Worm (Caenorhabditis elegans) whole organism, L2 larva: ENCODE data around the gene sre-6.

Experiments used
- C34F6.9 ChIP-seq: fragments of 150-350 bp; optimal IDR thresholded peaks from 2 replicates; lab custom pipeline; 2014; ENCODE audit warnings: missing biosample characterization, missing genetic modification characterization
- F13H6.1 ChIP-seq: sonication (generic microtip); optimal IDR thresholded peaks from 2 replicates; lab custom pipeline; 2016; ENCODE audit warnings: missing genetic modification characterization, missing compliant biosample characterization
- R02D3.7 ChIP-seq: fragments of 150-350 bp; optimal IDR thresholded peaks from 2 replicates; lab custom pipeline; 2014; ENCODE audit warnings: missing biosample characterization, missing genetic modification characterization
- Y55F3AM.14 ChIP-seq: fragments of 200-800 bp; sonication (Bioruptor generic); optimal IDR thresholded peaks from 2 replicates; lab custom pipeline; 2018; ENCODE audit warnings: mild to moderate bottlenecking, missing genetic modification characterization, missing compliant biosample characterization
- ZK546.5 ChIP-seq: sonication (generic microtip); optimal IDR thresholded peaks from 2 replicates; lab custom pipeline; 2017; ENCODE audit warnings: missing biosample characterization, missing genetic modification characterization
- alr-1 ChIP-seq: fragments of 150-350 bp; optimal IDR thresholded peaks from 2 replicates; lab custom pipeline; 2014; ENCODE audit warnings: missing biosample characterization, missing genetic modification characterization
- aly-2 ChIP-seq: fragments of 150-350 bp; optimal IDR thresholded peaks from 2 replicates; lab custom pipeline; 2014; ENCODE audit warnings: missing biosample characterization, missing genetic modification characterization
- ama-1 ChIP-seq: fragments of 150-350 bp; optimal IDR thresholded peaks from 2 replicates; lab custom pipeline; 2018; ENCODE audit warnings: inconsistent platforms
- blmp-1 ChIP-seq: sonication (generic microtip); optimal IDR thresholded peaks from 2 replicates; lab custom pipeline; 2017; ENCODE audit warnings: missing genetic modification characterization, mild to moderate bottlenecking, missing compliant biosample characterization, antibody characterized with exemption, moderate library complexity; ENCODE audit not compliant: insufficient read depth
- ceh-16 ChIP-seq: fragments of 150-350 bp; optimal IDR thresholded peaks from 2 replicates; lab custom pipeline; 2014; ENCODE audit warnings: missing biosample characterization, missing genetic modification characterization
- ceh-82 ChIP-seq: fragments of 150-350 bp; optimal IDR thresholded peaks from 2 replicates; lab custom pipeline; 2014; ENCODE audit warnings: missing biosample characterization, missing genetic modification characterization
- crh-2 ChIP-seq: sonication (generic microtip); optimal IDR thresholded peaks from 2 replicates; lab custom pipeline; 2017; ENCODE audit warnings: missing biosample characterization, missing genetic modification characterization
- dmd-4 ChIP-seq: sonication (generic microtip); optimal IDR thresholded peaks from 2 replicates; lab custom pipeline; 2017; ENCODE audit warnings: missing biosample characterization, missing genetic modification characterization
- egl-27 ChIP-seq: sonication (generic microtip); optimal IDR thresholded peaks from 3 replicates; lab custom pipeline; 2017; ENCODE audit warnings: missing biosample characterization, missing genetic modification reagents, missing genetic modification characterization
- elt-1 ChIP-seq: fragments of 150-350 bp; optimal IDR thresholded peaks from 2 replicates; lab custom pipeline; 2014; ENCODE audit warnings: missing biosample characterization, missing genetic modification characterization
- elt-3 ChIP-seq: sonication (generic microtip); optimal IDR thresholded peaks from 2 replicates; lab custom pipeline; 2017; ENCODE audit warnings: missing biosample characterization, missing genetic modification characterization
- fos-1 ChIP-seq: fragments of 150-350 bp; optimal IDR thresholded peaks from 2 replicates; lab custom pipeline; 2014; ENCODE audit warnings: missing biosample characterization, missing genetic modification characterization
- gmeb-1 ChIP-seq: fragments of 150-350 bp; optimal IDR thresholded peaks from 2 replicates; lab custom pipeline; 2014; ENCODE audit warnings: missing biosample characterization, missing genetic modification characterization
- lin-11 ChIP-seq: fragments of 150-350 bp; sonication (generic microtip); optimal IDR thresholded peaks from 2 replicates; lab custom pipeline; 2014; ENCODE audit warnings: missing biosample characterization, missing genetic modification characterization, inconsistent platforms, mixed read lengths
- lin-13 ChIP-seq: fragments of 150-350 bp; optimal IDR thresholded peaks from 2 replicates; lab custom pipeline; 2014; ENCODE audit warnings: missing biosample characterization, missing genetic modification reagents, missing genetic modification characterization
- lin-39 ChIP-seq: fragments of 150-350 bp; optimal IDR thresholded peaks from 2 replicates; lab custom pipeline; 2014; ENCODE audit warnings: missing biosample characterization, missing genetic modification reagents, missing genetic modification characterization
- lsy-2 ChIP-seq, 2 experiments: fragments of 150-350 bp in 1 of 2; sonication (generic microtip) in 1 of 2; optimal IDR thresholded peaks; 2 replicates each; lab custom pipeline; 2014 to 2017; ENCODE audit warnings: missing biosample characterization in 2 of 2, missing genetic modification characterization in 2 of 2
- mab-5 ChIP-seq: fragments of 150-350 bp; optimal IDR thresholded peaks from 2 replicates; lab custom pipeline; 2014; ENCODE audit warnings: missing biosample characterization, missing genetic modification characterization
- mbf-1 ChIP-seq: sonication (generic microtip); optimal IDR thresholded peaks from 2 replicates; lab custom pipeline; 2017; ENCODE audit warnings: missing biosample characterization, missing genetic modification characterization
- mdl-1 ChIP-seq, 2 experiments: fragments of 150-350 bp in 1 of 2; sonication (generic microtip) in 1 of 2; optimal IDR thresholded peaks; 2 replicates each; lab custom pipeline; 2017; ENCODE audit warnings: missing biosample characterization in 2 of 2, missing genetic modification characterization in 2 of 2
- nhr-10 ChIP-seq: sonication (generic microtip); optimal IDR thresholded peaks from 2 replicates; lab custom pipeline; 2017; ENCODE audit warnings: missing biosample characterization, missing genetic modification characterization
- nhr-11 ChIP-seq: fragments of 150-350 bp; optimal IDR thresholded peaks from 2 replicates; lab custom pipeline; 2014; ENCODE audit warnings: missing biosample characterization, missing genetic modification characterization
- nhr-12 ChIP-seq: fragments of 150-350 bp; optimal IDR thresholded peaks from 2 replicates; lab custom pipeline; 2014; ENCODE audit warnings: missing biosample characterization, missing genetic modification characterization
- nhr-129 ChIP-seq: fragments of 150-350 bp; optimal IDR thresholded peaks from 2 replicates; lab custom pipeline; 2014; ENCODE audit warnings: missing biosample characterization, missing genetic modification characterization
- nhr-21 ChIP-seq: fragments of 150-350 bp; optimal IDR thresholded peaks from 2 replicates; lab custom pipeline; 2014; ENCODE audit warnings: missing biosample characterization, missing genetic modification characterization
- nhr-23 ChIP-seq: fragments of 150-350 bp; optimal IDR thresholded peaks from 2 replicates; lab custom pipeline; 2014; ENCODE audit warnings: missing biosample characterization, missing genetic modification reagents, missing genetic modification characterization
- nhr-237 ChIP-seq: fragments of 150-350 bp; optimal IDR thresholded peaks from 2 replicates; lab custom pipeline; 2014; ENCODE audit warnings: missing biosample characterization, missing genetic modification characterization
- nhr-25 ChIP-seq: fragments of 150-350 bp; sonication (generic microtip); optimal IDR thresholded peaks from 3 replicates; lab custom pipeline; 2014; ENCODE audit warnings: missing biosample characterization, missing genetic modification characterization
- nhr-6 ChIP-seq: fragments of 150-350 bp; optimal IDR thresholded peaks from 2 replicates; lab custom pipeline; 2014; ENCODE audit warnings: missing biosample characterization, missing genetic modification characterization
- nhr-77 ChIP-seq: fragments of 150-350 bp; optimal IDR thresholded peaks from 2 replicates; lab custom pipeline; 2014; ENCODE audit warnings: missing biosample characterization, missing genetic modification characterization
- peb-1 ChIP-seq: fragments of 150-350 bp; optimal IDR thresholded peaks from 2 replicates; lab custom pipeline; 2014; ENCODE audit warnings: missing biosample characterization, missing genetic modification characterization
- sem-4 ChIP-seq: fragments of 150-350 bp; optimal IDR thresholded peaks from 2 replicates; lab custom pipeline; 2014; ENCODE audit warnings: missing biosample characterization, missing genetic modification reagents, missing genetic modification characterization
- skn-1 ChIP-seq: sonication (generic microtip); optimal IDR thresholded peaks from 2 replicates; lab custom pipeline; 2017; ENCODE audit warnings: missing biosample characterization, missing genetic modification characterization
- sma-3 ChIP-seq: sonication (generic microtip); optimal IDR thresholded peaks from 2 replicates; lab custom pipeline; 2016; ENCODE audit warnings: missing genetic modification reagents, missing genetic modification characterization, missing compliant biosample characterization
- sma-9 ChIP-seq, 2 experiments: fragments of 150-350 bp in 1 of 2; sonication (generic microtip) in 1 of 2; optimal IDR thresholded peaks; 2 replicates each; lab custom pipeline; 2014 to 2016; ENCODE audit warnings: missing genetic modification characterization in 2 of 2, mild to moderate bottlenecking in 1 of 2, missing biosample characterization in 1 of 2, missing compliant biosample characterization in 1 of 2, missing genetic modification reagents in 1 of 2, moderate library complexity in 1 of 2
- snpc-4 ChIP-seq: fragments of 150-350 bp; optimal IDR thresholded peaks from 2 replicates; lab custom pipeline; 2014; ENCODE audit warnings: missing biosample characterization, missing genetic modification characterization
- unc-39 ChIP-seq: fragments of 150-350 bp; optimal IDR thresholded peaks from 2 replicates; lab custom pipeline; 2014; ENCODE audit warnings: missing biosample characterization, missing genetic modification characterization
- unc-55 ChIP-seq: fragments of 150-350 bp; sonication (generic microtip); optimal IDR thresholded peaks from 3 replicates; lab custom pipeline; 2014; ENCODE audit warnings: missing biosample characterization, missing genetic modification reagents, missing genetic modification characterization
- unc-62 ChIP-seq: fragments of 150-350 bp; optimal IDR thresholded peaks from 2 replicates; lab custom pipeline; 2014; ENCODE audit warnings: missing biosample characterization, missing genetic modification reagents, missing genetic modification characterization
- zag-1 ChIP-seq: fragments of 150-350 bp; optimal IDR thresholded peaks from 2 replicates; lab custom pipeline; 2014; ENCODE audit warnings: missing biosample characterization, missing genetic modification characterization
- ztf-1 ChIP-seq: fragments of 200-800 bp; sonication (Bioruptor generic); conservative IDR thresholded peaks from 2 replicates; pipeline ENCODE4 v1.3.6; 2022; ENCODE audit warnings: missing genetic modification characterization, missing compliant biosample characterization
- ztf-11 ChIP-seq: sonication (generic microtip); optimal IDR thresholded peaks from 2 replicates; lab custom pipeline; 2017; ENCODE audit warnings: missing biosample characterization, missing genetic modification characterization
- ztf-4 ChIP-seq: fragments of 150-350 bp; optimal IDR thresholded peaks from 2 replicates; lab custom pipeline; 2014; ENCODE audit warnings: missing biosample characterization, missing genetic modification characterization

Gene sre-6

DNA sequence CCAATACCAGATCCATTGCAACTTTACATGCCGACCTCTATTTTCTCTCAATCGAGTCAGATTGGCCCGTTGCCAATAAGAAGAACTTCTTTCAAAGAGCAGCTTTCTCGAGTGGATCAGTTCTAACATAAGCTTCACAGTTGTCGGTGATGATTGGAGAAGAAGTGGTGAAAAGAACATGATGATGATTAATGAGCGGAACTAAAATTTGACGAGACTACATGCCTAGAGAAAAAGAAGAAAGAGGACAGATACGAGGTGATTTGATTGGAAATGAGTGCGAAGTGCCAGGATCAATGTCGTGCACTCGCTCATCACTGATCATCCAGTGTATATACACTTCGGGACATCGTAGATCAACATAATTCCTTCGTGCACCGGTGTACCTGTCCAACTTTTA is 34.9 kb downstream of the sre-6 start:
- TF ChIP-seq ztf-4 (tag; lab: Kevin White, UChicago) (no peak), mab-5 (tag; lab: Kevin White, UChicago) (peak; percentile 83), lin-13 (GFP tag; lab: Kevin White, UChicago) (no peak), fos-1 (tag; lab: Kevin White, UChicago) (peak; percentile 1), egl-27 (peak; percentile 73), sma-3 (no peak), C34F6.9 (tag; lab: Kevin White, UChicago) (peak; percentile 27), lin-11 (tag; lab: Kevin White, UChicago) (no peak), F13H6.1 (tag; lab: Kevin White, UChicago) (peak; percentile 87), unc-55 (GFP tag; lab: Kevin White, UChicago) (no peak), nhr-10 (no peak), lsy-2 (tag; optimal IDR thresholded peaks at IDR 0.05; lab: Kevin White, UChicago) (peak in 1 of 2 experiments; percentile 66), sem-4 (tag; lab: Kevin White, UChicago) (peak; percentile 79), nhr-6 (tag; lab: Kevin White, UChicago) (peak; percentile 15), unc-62 (peak; percentile 70), nhr-21 (tag; lab: Kevin White, UChicago) (peak; percentile 44), elt-3 (tag; lab: Kevin White, UChicago) (no peak), sma-9 (GFP tag; optimal IDR thresholded peaks at IDR 0.05; lab: Kevin White, UChicago) (peak; percentile 94), sma-9 (tag; optimal IDR thresholded peaks at IDR 0.05; lab: Kevin White, UChicago) (peak; percentile 65), nhr-129 (tag; lab: Kevin White, UChicago) (peak; percentile 65), nhr-77 (tag; lab: Kevin White, UChicago) (no peak), alr-1 (tag; lab: Kevin White, UChicago) (no peak), nhr-11 (tag; lab: Kevin White, UChicago) (no peak), crh-2 (tag; lab: Kevin White, UChicago) (no peak), lin-39 (no peak), ztf-1 (GFP tag; lab: Robert Waterston, UW) (no peak)

DNA sequence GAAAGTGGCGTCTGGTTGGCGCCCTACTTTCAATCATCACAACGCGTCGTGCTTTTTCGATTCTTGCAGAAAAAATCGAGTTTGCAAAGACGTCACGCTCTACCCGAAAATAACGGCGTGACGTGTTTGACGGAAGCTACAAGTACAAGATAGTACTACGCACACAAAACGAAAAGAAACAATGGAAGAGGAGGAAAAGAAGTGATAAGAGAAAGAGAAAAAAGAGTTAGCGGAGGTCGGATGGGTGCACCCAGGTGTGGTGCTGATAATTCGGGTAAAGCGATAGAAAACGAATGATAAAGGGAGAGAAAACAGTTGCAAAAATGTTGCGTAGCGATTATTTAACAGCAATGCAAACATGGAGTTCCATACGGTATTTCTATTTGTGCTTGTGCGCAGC is 35.9 kb downstream of the sre-6 start:
- TF ChIP-seq sma-9 (GFP tag; optimal IDR thresholded peaks at IDR 0.05; lab: Kevin White, UChicago) (peak; percentile 73), sma-9 (tag; optimal IDR thresholded peaks at IDR 0.05; lab: Kevin White, UChicago) (no peak), R02D3.7 (no peak), nhr-12 (tag; lab: Kevin White, UChicago) (no peak), egl-27 (peak; percentile 8), crh-2 (tag; lab: Kevin White, UChicago) (peak; percentile 52), nhr-6 (tag; lab: Kevin White, UChicago) (no peak), lin-11 (tag; lab: Kevin White, UChicago) (no peak), blmp-1 (tag; lab: Kevin White, UChicago) (no peak), lin-13 (GFP tag; lab: Kevin White, UChicago) (no peak), sma-3 (peak; percentile 32), ztf-1 (GFP tag; lab: Robert Waterston, UW) (no peak), elt-1 (tag; lab: Kevin White, UChicago) (no peak), unc-55 (GFP tag; lab: Kevin White, UChicago) (no peak), unc-39 (no peak), zag-1 (tag; lab: Kevin White, UChicago) (no peak), dmd-4 (tag; lab: Kevin White, UChicago) (no peak), ceh-16 (tag; lab: Kevin White, UChicago) (no peak), ZK546.5 (no peak), nhr-23 (no peak), ama-1 (lab: Kevin White, UChicago) (no peak), fos-1 (tag; lab: Kevin White, UChicago) (peak; percentile 76), mbf-1 (tag; lab: Kevin White, UChicago) (no peak), nhr-77 (tag; lab: Kevin White, UChicago) (no peak), lin-39 (no peak), F13H6.1 (tag; lab: Kevin White, UChicago) (peak; percentile 67), mdl-1 (tag; optimal IDR thresholded peaks at IDR 0.05; lab: Kevin White, UChicago) (peak in 1 of 2 experiments; percentile 27), alr-1 (tag; lab: Kevin White, UChicago) (no peak), Y55F3AM.14 (no peak), nhr-129 (tag; lab: Kevin White, UChicago) (peak; percentile 28), ztf-11 (no peak), C34F6.9 (tag; lab: Kevin White, UChicago) (no peak), gmeb-1 (peak; percentile 33), snpc-4 (tag; lab: Kevin White, UChicago) (no peak), ztf-4 (tag; lab: Kevin White, UChicago) (no peak), nhr-11 (tag; lab: Kevin White, UChicago) (no peak), aly-2 (no peak), nhr-21 (tag; lab: Kevin White, UChicago) (no peak), ceh-82 (no peak), peb-1 (no peak), nhr-237 (tag; lab: Kevin White, UChicago) (no peak), nhr-25 (tag; lab: Kevin White, UChicago) (no peak), mab-5 (tag; lab: Kevin White, UChicago) (no peak), skn-1 (tag; lab: Kevin White, UChicago) (no peak), unc-62 (no peak), nhr-10 (no peak), sem-4 (tag; lab: Kevin White, UChicago) (no peak), lsy-2 (tag; optimal IDR thresholded peaks at IDR 0.05; lab: Kevin White, UChicago) (no peak), elt-3 (tag; lab: Kevin White, UChicago) (no peak)
